Fruit fly (Drosophila melanogaster) whole organism, embryonic: ENCODE measurements around the gene CG43439.

ENCODE experiments used
- Asciz ChIP-seq: fragments of 200-800 bp; sonication (Bioruptor generic); optimal IDR thresholded peaks from 2 replicates; lab custom pipeline; 2017; ENCODE audit warnings: missing biosample characterization, mild to moderate bottlenecking, missing genetic modification characterization, missing genetic modification reagents
- CG10267 ChIP-seq: fragments of 200-800 bp; sonication (Bioruptor generic); optimal IDR thresholded peaks from 2 replicates; lab custom pipeline; 2018; ENCODE audit warnings: missing biosample characterization, mild to moderate bottlenecking, missing genetic modification characterization, moderate library complexity
- CG10274 ChIP-seq: fragments of 200-800 bp; sonication (Bioruptor generic); optimal IDR thresholded peaks from 3 replicates; lab custom pipeline; 2017; ENCODE audit warnings: missing biosample characterization, mild to moderate bottlenecking, missing genetic modification characterization
- CG10979 ChIP-seq: fragments of 200-800 bp; sonication (Bioruptor generic); optimal IDR thresholded peaks from 2 replicates; lab custom pipeline; 2018; ENCODE audit warnings: missing biosample characterization, mild to moderate bottlenecking, missing genetic modification characterization, moderate library complexity
- CG11504 ChIP-seq: fragments of 200-800 bp; sonication (Bioruptor generic); optimal IDR thresholded peaks from 3 replicates; lab custom pipeline; 2019; ENCODE audit warnings: missing biosample characterization, mild to moderate bottlenecking, missing genetic modification characterization, moderate library complexity
- CG12219 ChIP-seq: fragments of 200-800 bp; sonication (Bioruptor generic); optimal IDR thresholded peaks from 3 replicates; lab custom pipeline; 2018; ENCODE audit warnings: missing biosample characterization, mild to moderate bottlenecking, missing genetic modification characterization
- CG13424 ChIP-seq: fragments of 200-800 bp; sonication (Bioruptor generic); optimal IDR thresholded peaks from 2 replicates; lab custom pipeline; 2019; ENCODE audit warnings: missing biosample characterization, mild to moderate bottlenecking, missing genetic modification characterization, moderate library complexity
- CG15479 ChIP-seq: fragments of 200-800 bp; sonication (Bioruptor generic); optimal IDR thresholded peaks from 3 replicates; lab custom pipeline; 2019; ENCODE audit warnings: missing biosample characterization, mild to moderate bottlenecking, missing genetic modification characterization, moderate library complexity
- CG17361 ChIP-seq: fragments of 200-800 bp; sonication (Bioruptor generic); IDR thresholded peaks from 3 replicates; pipeline ENCODE4 v1.3.6; 2022; ENCODE audit warnings: missing biosample characterization, missing genetic modification characterization
- CG18619 ChIP-seq: fragments of 200-800 bp; sonication (Bioruptor generic); optimal IDR thresholded peaks from 3 replicates; lab custom pipeline; 2017; ENCODE audit warnings: missing biosample characterization, mild to moderate bottlenecking, missing genetic modification characterization
- CG2712 ChIP-seq: fragments of 200-800 bp; optimal IDR thresholded peaks from 3 replicates; lab custom pipeline; 2019; ENCODE audit warnings: missing biosample characterization, mild to moderate bottlenecking, missing genetic modification characterization, moderate library complexity
- CG30403 ChIP-seq: fragments of 200-800 bp; sonication (Bioruptor generic); optimal IDR thresholded peaks from 3 replicates; lab custom pipeline; 2016; ENCODE audit warnings: missing biosample characterization, missing genetic modification characterization
- CG3726 ChIP-seq: fragments of 200-800 bp; sonication (Bioruptor generic); IDR thresholded peaks from 3 replicates; pipeline ENCODE4, ENCODE4 v1.3.6; 2022; ENCODE audit warnings: missing biosample characterization, missing genetic modification characterization
- CG4404 ChIP-seq: fragments of 200-800 bp; sonication (Bioruptor generic); IDR thresholded peaks from 2 replicates; pipeline ENCODE4 v1.3.6; 2022; ENCODE audit warnings: missing biosample characterization, missing genetic modification characterization
- CG4730 ChIP-seq: fragments of 200-800 bp; sonication (Bioruptor generic); IDR thresholded peaks from 2 replicates; pipeline ENCODE4 v1.3.6; 2022; ENCODE audit warnings: missing biosample characterization, missing genetic modification characterization
- CG5180 ChIP-seq: fragments of 200-800 bp; sonication (Bioruptor generic); optimal IDR thresholded peaks from 3 replicates; lab custom pipeline; 2017; ENCODE audit warnings: missing biosample characterization, missing genetic modification characterization, mild to moderate bottlenecking, moderate library complexity, missing genetic modification reagents
- CG5953 ChIP-seq: fragments of 200-800 bp; sonication (Bioruptor generic); IDR thresholded peaks from 2 replicates; pipeline ENCODE4 v1.3.6; 2022; ENCODE audit warnings: missing biosample characterization, missing genetic modification characterization
- CG6683 ChIP-seq: fragments of 200-800 bp; sonication (Bioruptor generic); optimal IDR thresholded peaks from 2 replicates; lab custom pipeline; 2017; ENCODE audit warnings: missing biosample characterization, mild to moderate bottlenecking, missing genetic modification characterization, missing genetic modification reagents
- CG8388 ChIP-seq: fragments of 200-800 bp; sonication (Bioruptor generic); optimal IDR thresholded peaks from 2 replicates; lab custom pipeline; 2019; ENCODE audit warnings: missing biosample characterization, mild to moderate bottlenecking, missing genetic modification characterization, moderate library complexity
- CG9817 ChIP-seq: fragments of 200-800 bp; sonication (Bioruptor generic); optimal IDR thresholded peaks from 2 replicates; lab custom pipeline; 2018; ENCODE audit warnings: missing biosample characterization, mild to moderate bottlenecking, missing genetic modification characterization, moderate library complexity
- E2f1 ChIP-seq: fragments of 200-800 bp; sonication (Bioruptor generic); IDR thresholded peaks from 2 replicates; pipeline ENCODE4 v1.3.6; 2022; ENCODE audit warnings: missing biosample characterization, missing genetic modification characterization
- E2f2 ChIP-seq: fragments of 200-800 bp; sonication (Bioruptor generic); IDR thresholded peaks from 2 replicates; pipeline ENCODE4 v1.3.6; 2022; ENCODE audit warnings: missing biosample characterization, missing genetic modification characterization
- MESR4 ChIP-seq: fragments of 200-800 bp; sonication (Bioruptor generic); optimal IDR thresholded peaks from 2 replicates; lab custom pipeline; 2018; ENCODE audit warnings: missing biosample characterization, mild to moderate bottlenecking, missing genetic modification characterization, moderate library complexity
- Meics ChIP-seq: fragments of 200-800 bp; sonication (Bioruptor generic); optimal IDR thresholded peaks from 2 replicates; lab custom pipeline; 2017; ENCODE audit warnings: missing biosample characterization, mild to moderate bottlenecking, missing genetic modification characterization
- NC2α ChIP-seq: fragments of 200-800 bp; sonication (Bioruptor generic); optimal IDR thresholded peaks from 2 replicates; lab custom pipeline; 2016; ENCODE audit warnings: missing biosample characterization, missing genetic modification characterization
- NC2β ChIP-seq: fragments of 200-800 bp; sonication (Bioruptor generic); optimal IDR thresholded peaks from 2 replicates; lab custom pipeline; 2016; ENCODE audit warnings: missing biosample characterization, missing genetic modification characterization
- Poxn ChIP-seq: fragments of 200-800 bp; sonication (Bioruptor generic); IDR thresholded peaks from 2 replicates; pipeline ENCODE4 v1.3.6; 2022; ENCODE audit warnings: missing biosample characterization, missing genetic modification characterization
- Ravus ChIP-seq: fragments of 200-800 bp; sonication (Bioruptor generic); IDR thresholded peaks from 2 replicates; pipeline ENCODE4 v1.3.6; 2022; ENCODE audit warnings: missing biosample characterization, missing genetic modification characterization
- Six4 ChIP-seq: fragments of 200-800 bp; sonication (Bioruptor generic); optimal IDR thresholded peaks from 2 replicates; lab custom pipeline; 2016; ENCODE audit warnings: missing biosample characterization, missing genetic modification characterization
- chinmo ChIP-seq: fragments of 200-800 bp; sonication (Bioruptor generic); IDR thresholded peaks from 4 replicates; pipeline ENCODE4 v1.3.6; 2022; ENCODE audit warnings: missing biosample characterization, missing genetic modification characterization; ENCODE audit not compliant: partially characterized antibody
- dm ChIP-seq: fragments of 200-800 bp; sonication (Bioruptor generic); optimal IDR thresholded peaks from 3 replicates; lab custom pipeline; 2016; ENCODE audit warnings: missing biosample characterization, missing genetic modification characterization
- dmrt99B ChIP-seq: fragments of 200-800 bp; sonication (Bioruptor generic); optimal IDR thresholded peaks from 2 replicates; lab custom pipeline; 2018; ENCODE audit warnings: missing biosample characterization, mild to moderate bottlenecking, missing genetic modification characterization, moderate library complexity
- dpn ChIP-seq, 2 experiments: fragments of 200-800 bp; sonication (Bioruptor generic); optimal IDR thresholded peaks; 3 replicates each; lab custom pipeline; 2016; ENCODE audit warnings: missing biosample characterization in 2 of 2, missing genetic modification characterization in 2 of 2
- dysf ChIP-seq: fragments of 200-800 bp; sonication (Bioruptor generic); IDR thresholded peaks from 3 replicates; pipeline ENCODE4 v1.3.6; 2022; ENCODE audit warnings: missing biosample characterization, missing genetic modification characterization
- gcm2 ChIP-seq: fragments of 200-800 bp; sonication (Bioruptor generic); optimal IDR thresholded peaks from 2 replicates; lab custom pipeline; 2016; ENCODE audit warnings: missing biosample characterization, missing genetic modification characterization
- gfzf ChIP-seq: fragments of 200-800 bp; sonication (Bioruptor generic); optimal IDR thresholded peaks from 2 replicates; lab custom pipeline; 2016; ENCODE audit warnings: missing biosample characterization, mild to moderate bottlenecking, missing genetic modification characterization, moderate library complexity
- grau ChIP-seq: fragments of 200-800 bp; optimal IDR thresholded peaks from 3 replicates; lab custom pipeline; 2019; ENCODE audit warnings: missing biosample characterization, mild to moderate bottlenecking, missing genetic modification characterization, moderate library complexity
- grn ChIP-seq: fragments of 200-800 bp; sonication (Bioruptor generic); optimal IDR thresholded peaks from 3 replicates; lab custom pipeline; 2017; ENCODE audit warnings: missing biosample characterization, missing genetic modification characterization
- gro ChIP-seq: fragments of 200-800 bp; sonication (Bioruptor generic); optimal IDR thresholded peaks from 2 replicates; lab custom pipeline; 2016; ENCODE audit warnings: missing biosample characterization, missing genetic modification characterization
- hkb ChIP-seq, 2 experiments: fragments of 200-800 bp in 1 of 2; fragments of >200 bp in 1 of 2; sonication (Bioruptor generic) in 1 of 2; IDR thresholded peaks in 1 of 2; optimal IDR thresholded peaks in 1 of 2; 2 replicates each; pipeline versions ENCODE4 v1.3.6 to Lab custom; 2017 to 2022; ENCODE audit warnings: missing biosample characterization in 1 of 2, missing genetic modification characterization in 1 of 2
- phol ChIP-seq: fragments of 200-800 bp; sonication (Bioruptor generic); optimal IDR thresholded peaks from 3 replicates; lab custom pipeline; 2018; ENCODE audit warnings: missing biosample characterization, mild to moderate bottlenecking, missing genetic modification characterization, moderate library complexity
- pita ChIP-seq: fragments of 200-800 bp; sonication (Bioruptor generic); optimal IDR thresholded peaks from 2 replicates; lab custom pipeline; 2017; ENCODE audit warnings: missing biosample characterization, mild to moderate bottlenecking, missing genetic modification characterization
- psq ChIP-seq: fragments of 200-800 bp; sonication (Bioruptor generic); optimal IDR thresholded peaks from 2 replicates; lab custom pipeline; 2017; ENCODE audit warnings: missing biosample characterization, missing genetic modification characterization
- sens-2 ChIP-seq: fragments of 200-800 bp; sonication (Bioruptor generic); IDR thresholded peaks from 2 replicates; pipeline ENCODE4 v1.3.6; 2022; ENCODE audit warnings: missing biosample characterization, missing genetic modification characterization
- slbo ChIP-seq: fragments of 200-800 bp; sonication (Bioruptor generic); IDR thresholded peaks from 2 replicates; pipeline ENCODE4 v1.3.6; 2022; ENCODE audit warnings: missing biosample characterization, missing genetic modification characterization
- ssp ChIP-seq: fragments of 200-800 bp; sonication (Bioruptor generic); IDR thresholded peaks from 2 replicates; pipeline ENCODE4 v1.3.6; 2022; ENCODE audit warnings: missing biosample characterization, missing genetic modification characterization
- stwl ChIP-seq: fragments of 200-800 bp; sonication (Bioruptor generic); optimal IDR thresholded peaks from 3 replicates; lab custom pipeline; 2018; ENCODE audit warnings: missing biosample characterization, mild to moderate bottlenecking, missing genetic modification characterization, moderate library complexity
- tup ChIP-seq: fragments of 200-800 bp; sonication (Bioruptor generic); optimal IDR thresholded peaks from 2 replicates; lab custom pipeline; 2016; ENCODE audit warnings: missing biosample characterization, mild to moderate bottlenecking, missing genetic modification characterization, moderate library complexity

Gene CG43439

DNA sequence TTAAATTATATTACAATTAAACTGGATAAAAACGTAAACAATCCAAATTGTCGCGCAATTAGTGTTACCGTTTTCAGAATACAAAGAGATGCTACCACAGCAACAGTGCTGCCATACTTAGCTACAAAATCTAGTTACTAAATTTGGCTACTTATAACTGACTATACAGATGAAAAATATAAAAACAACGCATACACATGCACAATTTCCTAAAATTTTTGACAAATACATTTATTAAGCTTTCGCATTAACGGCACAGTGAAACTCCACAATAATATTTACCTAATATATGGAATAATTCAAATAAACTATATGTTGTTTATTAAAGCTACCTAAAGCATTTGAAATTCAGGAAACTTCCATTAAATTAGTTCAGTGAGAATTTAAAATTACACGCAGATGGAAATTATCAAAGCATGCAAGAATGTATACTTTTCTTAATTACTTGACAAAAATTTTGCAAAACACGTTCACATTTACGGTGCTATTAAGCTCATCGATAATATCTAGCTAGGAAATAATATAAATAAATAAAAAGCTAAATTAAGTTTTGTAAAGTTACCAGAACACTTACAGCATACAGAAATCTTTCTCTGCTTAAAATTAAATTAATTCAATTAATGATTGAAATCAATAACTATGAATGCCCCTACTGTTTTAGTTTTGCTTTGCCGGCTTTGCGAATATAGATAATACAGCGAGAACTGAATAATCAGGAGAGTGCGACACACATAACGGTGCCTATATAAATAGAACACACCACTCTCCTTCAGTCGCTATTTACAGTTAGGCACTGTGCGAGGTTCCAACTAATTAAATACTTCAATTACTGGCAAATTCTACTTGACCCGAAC is 15.2 kb downstream of the CG43439 start, which contains the start of the genes Mis12 and CG9953 (continued):
- TF ChIP-seq dysf (GFP tag; lab: Robert Waterston, UW) (peak; percentile 10; the same call in 2 of the 3 replicates), pita (GFP tag; lab: Kevin White, UChicago) (no peak), CG10267 (tag; lab: Kevin White, UChicago) (peak; percentile 21), phol (tag; lab: Kevin White, UChicago) (peak; percentile 48), E2f1 (GFP tag; lab: Robert Waterston, UW) (no peak; the same call in 1 of the 2 replicates), CG5180 (GFP tag; lab: Kevin White, UChicago) (peak; percentile 59), slbo (GFP tag; lab: Robert Waterston, UW) (peak; percentile 48), CG13424 (tag; lab: Kevin White, UChicago) (peak; percentile 50), dm (GFP tag; lab: Kevin White, UChicago) (no peak), NC2β (GFP tag; lab: Kevin White, UChicago) (no peak), sens-2 (GFP tag; lab: Robert Waterston, UW) (no peak), Poxn (GFP tag; lab: Robert Waterston, UW) (no peak), E2f2 (peak; percentile 59), grau (tag; lab: Kevin White, UChicago) (peak; percentile 36), CG2712 (tag; lab: Kevin White, UChicago) (peak; percentile 56), Six4 (GFP tag; lab: Kevin White, UChicago) (no peak), MESR4 (peak; percentile 9), CG15479 (GFP tag; lab: Kevin White, UChicago) (peak; percentile 45), gro (no peak), hkb (optimal IDR thresholded peaks at IDR 0.05; lab: Kevin White, UChicago) (no peak), hkb (GFP tag; IDR thresholded peaks at IDR 0.05; lab: Robert Waterston, UW) (0 out of 2 replicates have a peak, but pooled peaks have one; percentile 21), CG3726 (GFP tag; lab: Robert Waterston, UW) (no peak), grn (no peak), ssp (peak; percentile 54), CG17361 (GFP tag; lab: Robert Waterston, UW) (peak; percentile 75), Meics (GFP tag; lab: Kevin White, UChicago) (peak; percentile 55), CG30403 (GFP tag; lab: Kevin White, UChicago) (peak; percentile 72), dpn (GFP tag; optimal IDR thresholded peaks at IDR 0.05; lab: Kevin White, UChicago) (peak; percentile 11 to 20), CG10274 (GFP tag; lab: Kevin White, UChicago) (no peak), psq (no peak), gfzf (GFP tag; lab: Kevin White, UChicago) (peak; percentile 67), Asciz (no peak), CG5953 (GFP tag; lab: Robert Waterston, UW) (no peak), CG18619 (GFP tag; lab: Kevin White, UChicago) (peak; percentile 37), chinmo (GFP tag; lab: Robert Waterston, UW) (no peak), CG12219 (no peak), CG6683 (no peak), gcm2 (GFP tag; lab: Kevin White, UChicago) (no peak), NC2α (GFP tag; lab: Kevin White, UChicago) (no peak), CG11504 (peak; percentile 55), CG8388 (GFP tag; lab: Kevin White, UChicago) (no peak), dmrt99B (tag; lab: Kevin White, UChicago) (no peak), tup (GFP tag; lab: Kevin White, UChicago) (no peak), CG4404 (GFP tag; lab: Robert Waterston, UW) (no peak), CG4730 (0 out of 2 replicates have a peak, but pooled peaks have one; percentile 25), stwl (tag; lab: Kevin White, UChicago) (no peak), CG9817 (tag; lab: Kevin White, UChicago) (peak; percentile 5), CG10979 (tag; lab: Kevin White, UChicago) (peak; percentile 15), Ravus (no peak)
